Worm (Caenorhabditis elegans): ENCODE results near the gene K04C2.3.

DNA sequence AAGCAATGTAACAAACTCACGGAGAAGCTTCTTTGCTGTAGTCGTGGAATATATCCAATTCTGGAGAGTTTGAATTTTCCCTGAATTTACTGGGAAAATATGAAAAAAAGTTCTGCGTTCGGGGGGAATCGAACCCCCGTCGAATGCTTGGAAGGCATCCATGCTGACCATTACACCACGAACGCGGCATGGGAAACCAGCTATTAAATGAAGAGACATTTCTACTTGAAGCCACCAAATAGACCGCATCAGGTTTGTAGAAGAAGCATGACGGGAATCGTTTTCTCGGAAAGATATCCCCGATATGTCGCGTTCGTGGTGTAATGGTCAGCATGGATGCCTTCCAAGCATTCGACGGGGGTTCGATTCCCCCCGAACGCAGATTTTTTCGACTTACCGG is 15.6 kb downstream of the K04C2.3 start:
- 0 out of 2 replicates have a peak, but pooled peaks have one; percentile 65 for TF ChIP-seq ztf-23 (GFP tag; IDR thresholded peaks at IDR 0.05)
- TF ChIP-seq flt-1 (GFP tag; IDR thresholded peaks at IDR 0.05) = 0 out of 2 replicates have a peak, but pooled peaks have one; percentile 39
- TF ChIP-seq T22C8.4 (GFP tag; IDR thresholded peaks at IDR 0.05) = no peak
- TF ChIP-seq klf-2 (GFP tag; conservative IDR thresholded peaks at IDR 0.05) = peak; percentile 64; the same call in 1 of the 2 replicates
- peak; percentile 60; the same call in 1 of the 2 replicates for TF ChIP-seq tab-1 (GFP tag; IDR thresholded peaks at IDR 0.05)
- no peak for TF ChIP-seq cog-1 (tag; optimal IDR thresholded peaks at IDR 0.05)
- TF ChIP-seq ref-1 (GFP tag; conservative IDR thresholded peaks at IDR 0.05) = no peak
